Fruit fly (Drosophila melanogaster) whole organism, embryonic: ENCODE data around the gene RpL6.

Source experiments
- Atf-2 ChIP-seq: fragments of 200-800 bp; sonication (Bioruptor generic); optimal IDR thresholded peaks from 2 replicates; lab custom pipeline; 2016; ENCODE audit warnings: missing biosample characterization, missing genetic modification characterization
- CG10366 ChIP-seq: fragments of 200-800 bp; sonication (Bioruptor generic); IDR thresholded peaks from 2 replicates; pipeline ENCODE4 v1.3.6; 2022; ENCODE audit warnings: missing biosample characterization, missing genetic modification characterization
- CG10959 ChIP-seq: fragments of 200-800 bp; sonication (Bioruptor generic); IDR thresholded peaks from 2 replicates; pipeline ENCODE4 v1.3.6; 2022; ENCODE audit warnings: missing biosample characterization, missing genetic modification characterization
- CG12744 ChIP-seq: fragments of 200-800 bp; sonication (Bioruptor generic); optimal IDR thresholded peaks from 2 replicates; lab custom pipeline; 2016; ENCODE audit warnings: missing biosample characterization, missing genetic modification characterization
- CG13287 ChIP-seq: fragments of 200-800 bp; sonication (Bioruptor generic); IDR thresholded peaks from 2 replicates; pipeline ENCODE4 v1.3.6; 2022; ENCODE audit warnings: missing biosample characterization, missing genetic modification characterization; ENCODE audit not compliant: partially characterized antibody
- CG17359 ChIP-seq: fragments of 200-800 bp; sonication (Bioruptor generic); optimal IDR thresholded peaks from 3 replicates; lab custom pipeline; 2018; ENCODE audit warnings: missing biosample characterization, mild to moderate bottlenecking, missing genetic modification characterization, moderate library complexity
- CG17385 ChIP-seq: fragments of 200-800 bp; sonication (Bioruptor generic); optimal IDR thresholded peaks from 3 replicates; lab custom pipeline; 2018; ENCODE audit warnings: missing biosample characterization, mild to moderate bottlenecking, missing genetic modification characterization
- CG17612 ChIP-seq: fragments of 200-800 bp; sonication (Bioruptor generic); IDR thresholded peaks from 2 replicates; pipeline ENCODE4 v1.3.6; 2022; ENCODE audit warnings: missing biosample characterization, missing genetic modification characterization
- CG1832 ChIP-seq: fragments of 200-800 bp; sonication (Bioruptor generic); optimal IDR thresholded peaks from 2 replicates; lab custom pipeline; 2017; ENCODE audit warnings: missing biosample characterization, mild to moderate bottlenecking, missing genetic modification characterization, inconsistent platforms
- CG18764 ChIP-seq: fragments of 200-800 bp; sonication (Bioruptor generic); optimal IDR thresholded peaks from 3 replicates; lab custom pipeline; 2016; ENCODE audit warnings: missing biosample characterization, missing genetic modification characterization
- CG2129 ChIP-seq: fragments of 200-800 bp; sonication (Bioruptor generic); IDR thresholded peaks from 2 replicates; pipeline ENCODE4 v1.3.6; 2022; ENCODE audit warnings: missing biosample characterization, missing genetic modification characterization; ENCODE audit not compliant: partially characterized antibody
- CG2875 ChIP-seq: fragments of 200-800 bp; sonication (Bioruptor generic); optimal IDR thresholded peaks from 2 replicates; lab custom pipeline; 2017; ENCODE audit warnings: missing biosample characterization, mild to moderate bottlenecking, missing genetic modification characterization, missing genetic modification reagents
- CG30431 ChIP-seq: fragments of 200-800 bp; sonication (Bioruptor generic); optimal IDR thresholded peaks from 2 replicates; lab custom pipeline; 2017; ENCODE audit warnings: missing biosample characterization, missing genetic modification characterization
- CG31441 ChIP-seq: fragments of 200-800 bp; sonication (Bioruptor generic); IDR thresholded peaks from 2 replicates; pipeline ENCODE4 v1.3.6; 2022; ENCODE audit warnings: missing biosample characterization, missing genetic modification characterization
- CG34422 ChIP-seq: fragments of 200-800 bp; sonication (Bioruptor generic); IDR thresholded peaks from 3 replicates; pipeline ENCODE4 v1.3.6; 2022; ENCODE audit warnings: missing biosample characterization, missing genetic modification characterization
- CG4854 ChIP-seq: fragments of 200-800 bp; sonication (Bioruptor generic); optimal IDR thresholded peaks from 2 replicates; lab custom pipeline; 2016; ENCODE audit warnings: missing biosample characterization, missing genetic modification characterization, inconsistent platforms
- CG6254 ChIP-seq: fragments of 200-800 bp; sonication (Bioruptor generic); optimal IDR thresholded peaks from 3 replicates; lab custom pipeline; 2017; ENCODE audit warnings: mild to moderate bottlenecking, missing biosample characterization, missing genetic modification reagents, missing genetic modification characterization
- CG6689 ChIP-seq: fragments of 200-800 bp; sonication (Bioruptor generic); IDR thresholded peaks from 2 replicates; pipeline ENCODE4 v1.3.6; 2022; ENCODE audit warnings: missing biosample characterization, missing genetic modification characterization
- CG6765 ChIP-seq: fragments of 200-800 bp; sonication (Bioruptor generic); optimal IDR thresholded peaks from 3 replicates; lab custom pipeline; 2017; ENCODE audit warnings: missing biosample characterization, mild to moderate bottlenecking, missing genetic modification characterization
- CG6854 ChIP-seq: fragments of 200-800 bp; sonication (Bioruptor generic); optimal IDR thresholded peaks from 3 replicates; lab custom pipeline; 2017; ENCODE audit warnings: missing biosample characterization, mild to moderate bottlenecking, missing genetic modification characterization
- CG7928 ChIP-seq: fragments of 200-800 bp; sonication (Bioruptor generic); optimal IDR thresholded peaks from 2 replicates; lab custom pipeline; 2017; ENCODE audit warnings: missing biosample characterization, mild to moderate bottlenecking, missing genetic modification characterization
- CG8359 ChIP-seq: fragments of 200-800 bp; sonication (Bioruptor generic); optimal IDR thresholded peaks from 2 replicates; lab custom pipeline; 2017; ENCODE audit warnings: missing biosample characterization, mild to moderate bottlenecking, missing genetic modification characterization, borderline replicate concordance
- CG9609 ChIP-seq: fragments of 200-800 bp; sonication (Bioruptor generic); optimal IDR thresholded peaks from 3 replicates; lab custom pipeline; 2016; ENCODE audit warnings: missing biosample characterization, missing genetic modification characterization
- Camta ChIP-seq: fragments of 200-800 bp; sonication (Bioruptor generic); optimal IDR thresholded peaks from 2 replicates; lab custom pipeline; 2016; ENCODE audit warnings: missing biosample characterization, missing genetic modification characterization
- Dad ChIP-seq: fragments of 200-800 bp; sonication (Bioruptor generic); optimal IDR thresholded peaks from 3 replicates; lab custom pipeline; 2016; ENCODE audit warnings: missing biosample characterization, missing genetic modification characterization
- Deaf1 ChIP-seq: fragments of 200-800 bp; optimal IDR thresholded peaks from 3 replicates; lab custom pipeline; 2019; ENCODE audit warnings: missing biosample characterization, mild to moderate bottlenecking, missing genetic modification characterization, moderate library complexity
- Gsc ChIP-seq: fragments of 200-800 bp; sonication (Bioruptor generic); IDR thresholded peaks from 2 replicates; pipeline ENCODE4 v1.3.6; 2022; ENCODE audit warnings: missing biosample characterization, missing genetic modification characterization
- HLHmδ ChIP-seq: fragments of 200-800 bp; sonication (Bioruptor generic); optimal IDR thresholded peaks from 2 replicates; lab custom pipeline; 2018; ENCODE audit warnings: missing biosample characterization, mild to moderate bottlenecking, missing genetic modification characterization, moderate library complexity
- Hey ChIP-seq: fragments of 200-800 bp; sonication (Bioruptor generic); optimal IDR thresholded peaks from 3 replicates; lab custom pipeline; 2018; ENCODE audit warnings: missing biosample characterization, mild to moderate bottlenecking, missing genetic modification characterization
- MTF-1 ChIP-seq: fragments of 200-800 bp; sonication (Bioruptor generic); optimal IDR thresholded peaks from 2 replicates; lab custom pipeline; 2018; ENCODE audit warnings: missing biosample characterization, mild to moderate bottlenecking, missing genetic modification characterization, borderline replicate concordance
- Nf-YB ChIP-seq: fragments of 200-800 bp; sonication (Bioruptor generic); optimal IDR thresholded peaks from 3 replicates; lab custom pipeline; 2019; ENCODE audit warnings: missing biosample characterization, mild to moderate bottlenecking, missing genetic modification characterization, moderate library complexity
- PHDP ChIP-seq: fragments of 200-800 bp; sonication (Bioruptor generic); optimal IDR thresholded peaks from 3 replicates; lab custom pipeline; 2018; ENCODE audit warnings: missing biosample characterization, mild to moderate bottlenecking, missing genetic modification characterization, moderate library complexity
- Rfx ChIP-seq: fragments of 200-800 bp; sonication (Bioruptor generic); IDR thresholded peaks from 2 replicates; pipeline ENCODE4 v1.3.6; 2022; ENCODE audit warnings: missing biosample characterization, missing genetic modification characterization
- Stat92E ChIP-seq, 3 experiments: fragments of >200 bp in 2 of 3; fragments of 200-800 bp in 1 of 3; sonication (Bioruptor generic) in 1 of 3; optimal IDR thresholded peaks; 2 replicates each; lab custom pipeline; 2017 to 2019; ENCODE audit warnings: missing biosample characterization in 3 of 3, missing genetic modification characterization in 3 of 3, mild to moderate bottlenecking in 1 of 3, moderate library complexity in 1 of 3
- Usf ChIP-seq: fragments of 200-800 bp; sonication (Bioruptor generic); optimal IDR thresholded peaks from 2 replicates; lab custom pipeline; 2017; ENCODE audit warnings: missing genotype, missing biosample characterization, missing genetic modification characterization
- ac ChIP-seq: fragments of 200-800 bp; sonication (Bioruptor generic); optimal IDR thresholded peaks from 3 replicates; lab custom pipeline; 2017; ENCODE audit warnings: missing biosample characterization, mild to moderate bottlenecking, missing genetic modification characterization
- ara ChIP-seq: fragments of 200-800 bp; sonication (Bioruptor generic); IDR thresholded peaks from 2 replicates; pipeline ENCODE4 v1.3.6; 2022; ENCODE audit warnings: missing biosample characterization, missing genetic modification characterization
- bsh ChIP-seq, 2 experiments: fragments of 200-800 bp; sonication (Bioruptor generic); optimal IDR thresholded peaks; 2 replicates each; lab custom pipeline; 2017 to 2018; ENCODE audit warnings: mild to moderate bottlenecking in 2 of 2, missing biosample characterization in 2 of 2, missing genetic modification characterization in 2 of 2, moderate library complexity in 1 of 2
- cad ChIP-seq: fragments of >200 bp; optimal IDR thresholded peaks from 2 replicates; lab custom pipeline; 2017; ENCODE audit warnings: missing biosample characterization, missing genetic modification characterization
- cato ChIP-seq: fragments of 200-800 bp; sonication (Bioruptor generic); optimal IDR thresholded peaks from 2 replicates; lab custom pipeline; 2016; ENCODE audit warnings: missing biosample characterization, missing genetic modification characterization, borderline replicate concordance
- chm ChIP-seq: fragments of 200-800 bp; sonication (Bioruptor generic); IDR thresholded peaks from 2 replicates; pipeline ENCODE4 v1.3.6; 2022; ENCODE audit warnings: missing biosample characterization, missing genetic modification characterization
- grau ChIP-seq: fragments of 200-800 bp; optimal IDR thresholded peaks from 3 replicates; lab custom pipeline; 2019; ENCODE audit warnings: missing biosample characterization, mild to moderate bottlenecking, missing genetic modification characterization, moderate library complexity
- gt ChIP-seq: fragments of 200-800 bp; sonication (Bioruptor generic); IDR thresholded peaks from 2 replicates; pipeline ENCODE4 v1.3.6; 2022; ENCODE audit warnings: missing biosample characterization, missing genetic modification characterization
- hb ChIP-seq: fragments of 200-800 bp; sonication (Bioruptor generic); IDR thresholded peaks from 3 replicates; pipeline ENCODE4 v1.3.6; 2022; ENCODE audit warnings: missing biosample characterization, missing genetic modification characterization; ENCODE audit not compliant: partially characterized antibody
- kay ChIP-seq: fragments of 200-800 bp; sonication (Bioruptor generic); optimal IDR thresholded peaks from 2 replicates; lab custom pipeline; 2016; ENCODE audit warnings: missing biosample characterization, missing genetic modification characterization
- luna ChIP-seq: fragments of 200-800 bp; sonication (Bioruptor generic); optimal IDR thresholded peaks from 2 replicates; lab custom pipeline; 2016; ENCODE audit warnings: missing biosample characterization, missing genetic modification characterization
- mirr ChIP-seq: fragments of 200-800 bp; sonication (Bioruptor generic); optimal IDR thresholded peaks from 3 replicates; lab custom pipeline; 2018; ENCODE audit warnings: missing biosample characterization, mild to moderate bottlenecking, missing genetic modification characterization
- nmo ChIP-seq: fragments of 200-800 bp; sonication (Bioruptor generic); optimal IDR thresholded peaks from 2 replicates; lab custom pipeline; 2018; ENCODE audit warnings: missing biosample characterization, mild to moderate bottlenecking, missing genetic modification characterization, moderate library complexity
- sr ChIP-seq: fragments of 200-800 bp; sonication (Bioruptor generic); IDR thresholded peaks from 3 replicates; pipeline ENCODE4 v1.3.6; 2022; ENCODE audit warnings: missing biosample characterization, missing genetic modification characterization
- tio ChIP-seq: fragments of 200-800 bp; sonication (Bioruptor generic); optimal IDR thresholded peaks from 2 replicates; lab custom pipeline; 2017; ENCODE audit warnings: missing biosample characterization, missing genetic modification characterization, inconsistent platforms
- ttk ChIP-seq: fragments of 200-800 bp; sonication (Bioruptor generic); IDR thresholded peaks from 2 replicates; pipeline ENCODE4 v2.1.2; 2022; ENCODE audit warnings: missing biosample characterization, missing genetic modification characterization

The RpL6 gene

dm6 chr3R:31603655-31604054, 7.7 kb upstream of the RpL6 start (continued):
- peak; percentile 34 for TF ChIP-seq Hey (tag; lab: Kevin White, UChicago)
- TF ChIP-seq bsh (GFP tag; optimal IDR thresholded peaks at IDR 0.05; lab: Kevin White, UChicago): peak in 1 of 2 experiments; percentile 23
- no peak for TF ChIP-seq ac (GFP tag; lab: Kevin White, UChicago)
- TF ChIP-seq CG12744 (GFP tag; lab: Kevin White, UChicago): no peak
- TF ChIP-seq CG9609: no peak
- no peak for TF ChIP-seq hb (GFP tag; lab: Robert Waterston, UW)
- no peak for TF ChIP-seq Atf-2
- TF ChIP-seq CG34422: no peak
- no peak for TF ChIP-seq Usf (GFP tag; lab: Kevin White, UChicago)
- TF ChIP-seq CG10366 (GFP tag; lab: Robert Waterston, UW): no peak
- peak; percentile 17 for TF ChIP-seq MTF-1 (GFP tag; lab: Kevin White, UChicago)
- TF ChIP-seq grau (tag; lab: Kevin White, UChicago): no peak
- no peak for TF ChIP-seq CG6765 (GFP tag; lab: Kevin White, UChicago)
- TF ChIP-seq Gsc (GFP tag; lab: Robert Waterston, UW): no peak
- TF ChIP-seq Nf-YB (GFP tag; lab: Kevin White, UChicago): no peak
- TF ChIP-seq CG8359 (GFP tag; lab: Kevin White, UChicago): no peak
- TF ChIP-seq CG7928 (GFP tag; lab: Kevin White, UChicago): no peak
- TF ChIP-seq gt: no peak
- no peak for TF ChIP-seq luna (GFP tag; lab: Kevin White, UChicago)
- TF ChIP-seq nmo (GFP tag; lab: Kevin White, UChicago): no peak
- TF ChIP-seq CG1832 (GFP tag; lab: Kevin White, UChicago): no peak
- no peak for TF ChIP-seq CG10959 (GFP tag; lab: Robert Waterston, UW)
- TF ChIP-seq ara (GFP tag; lab: Robert Waterston, UW): no peak
- TF ChIP-seq Dad: peak; percentile 1
- no peak for TF ChIP-seq CG13287 (GFP tag; lab: Robert Waterston, UW)
- no peak for TF ChIP-seq sr (GFP tag; lab: Robert Waterston, UW)
- no peak for TF ChIP-seq CG2129 (GFP tag; lab: Robert Waterston, UW)
- peak; percentile 17 for TF ChIP-seq mirr (GFP tag; lab: Kevin White, UChicago)
- TF ChIP-seq CG17385: no peak
- no peak for TF ChIP-seq Stat92E (GFP tag; optimal IDR thresholded peaks at IDR 0.05; lab: Kevin White, UChicago)
- no peak for TF ChIP-seq CG18764 (GFP tag; lab: Kevin White, UChicago)
- no peak for TF ChIP-seq tio (GFP tag; lab: Kevin White, UChicago)
- TF ChIP-seq CG17359 (tag; lab: Kevin White, UChicago): no peak
- no peak for TF ChIP-seq chm (GFP tag; lab: Robert Waterston, UW)
- TF ChIP-seq CG2875 (GFP tag; lab: Kevin White, UChicago): peak; percentile 21
- peak; percentile 2 for TF ChIP-seq kay (GFP tag; lab: Kevin White, UChicago)
- no peak for TF ChIP-seq cato
- TF ChIP-seq CG6689 (GFP tag; lab: Robert Waterston, UW): no peak
- TF ChIP-seq cad (GFP tag; lab: Kevin White, UChicago): no peak
- TF ChIP-seq CG17612: no peak
- TF ChIP-seq CG6854 (GFP tag; lab: Kevin White, UChicago): no peak
- no peak for TF ChIP-seq HLHmδ (GFP tag; lab: Kevin White, UChicago)
- TF ChIP-seq Deaf1: no peak
- no peak for TF ChIP-seq CG30431 (GFP tag; lab: Kevin White, UChicago)
- TF ChIP-seq PHDP (tag; lab: Kevin White, UChicago): peak; percentile 52
- TF ChIP-seq ttk (GFP tag; lab: Robert Waterston, UW): no peak
- no peak for TF ChIP-seq Camta (GFP tag; lab: Kevin White, UChicago)
- TF ChIP-seq CG31441 (GFP tag; lab: Robert Waterston, UW): no peak
- no peak for TF ChIP-seq Rfx (GFP tag; lab: Robert Waterston, UW)
- TF ChIP-seq CG4854: no peak
- no peak for TF ChIP-seq CG6254
